Fruit fly (Drosophila melanogaster): Measurements from ENCODE around the gene Cyp313a5.

- TF ChIP-seq CG16779 (tag; optimal IDR thresholded peaks at IDR 0.05), result no peak
- TF ChIP-seq Hr39 (GFP tag; optimal IDR thresholded peaks at IDR 0.05), result no peak
- TF ChIP-seq OdsH (GFP tag; optimal IDR thresholded peaks at IDR 0.05), result no peak
- TF ChIP-seq esn (GFP tag; optimal IDR thresholded peaks at IDR 0.05), result no peak
- TF ChIP-seq Lpt (GFP tag; optimal IDR thresholded peaks at IDR 0.05), result no peak
Observed at dm6 chr3R:12239166-12239565, 4.7 kb upstream of the Cyp313a5 start, which contains the start of gene Cyp313a3.
